Worm (Caenorhabditis elegans) whole organism, midembryonic: ENCODE measurements around the gene C26B9.6.

Source experiments
- T22C8.4 ChIP-seq: fragments of 200-800 bp; sonication (Bioruptor generic); IDR thresholded peaks from 2 replicates; pipeline ENCODE4 v1.3.6; 2022; ENCODE audit warnings: missing genetic modification characterization, missing compliant biosample characterization
- cog-1 ChIP-seq: sonication (generic microtip); optimal IDR thresholded peaks from 2 replicates; lab custom pipeline; 2016; ENCODE audit warnings: missing genetic modification characterization, missing compliant biosample characterization
- flt-1 ChIP-seq: fragments of 200-800 bp; sonication (Bioruptor generic); IDR thresholded peaks from 2 replicates; pipeline ENCODE4 v1.3.6; 2022; ENCODE audit warnings: missing genetic modification characterization, missing compliant biosample characterization
- klf-2 ChIP-seq: fragments of 200-800 bp; sonication (Bioruptor generic); conservative IDR thresholded peaks from 2 replicates; pipeline ENCODE4 v1.3.6; 2022; ENCODE audit warnings: missing genetic modification reagents, missing genetic modification characterization, missing compliant biosample characterization
- med-1 ChIP-seq: sonication (generic microtip); optimal IDR thresholded peaks from 2 replicates; lab custom pipeline; 2017; ENCODE audit warnings: missing genetic modification characterization, mild to moderate bottlenecking, missing compliant biosample characterization, antibody characterized with exemption, missing genetic modification reagents; ENCODE audit not compliant: insufficient read depth
- ref-1 ChIP-seq: fragments of 200-800 bp; sonication (Bioruptor generic); conservative IDR thresholded peaks from 2 replicates; pipeline ENCODE4 v1.3.6; 2022; ENCODE audit warnings: missing genetic modification reagents, missing genetic modification characterization, missing compliant biosample characterization
- tab-1 ChIP-seq: fragments of 200-800 bp; sonication (Bioruptor generic); IDR thresholded peaks from 2 replicates; pipeline ENCODE4 v1.3.6; 2022; ENCODE audit warnings: missing genetic modification characterization, missing compliant biosample characterization
- ztf-23 ChIP-seq: fragments of 200-800 bp; sonication (Bioruptor generic); IDR thresholded peaks from 2 replicates; pipeline ENCODE4 v1.3.6; 2022; ENCODE audit warnings: missing genetic modification reagents, missing genetic modification characterization, missing compliant biosample characterization
- ztf-29 ChIP-seq: fragments of 200-800 bp; sonication (Bioruptor generic); IDR thresholded peaks from 2 replicates; pipeline ENCODE4 v1.3.6; 2022; ENCODE audit warnings: missing genetic modification reagents, missing genetic modification characterization, missing compliant biosample characterization

The C26B9.6 gene

ce11 chrX:5342007-5342406 is 6.7 kb upstream of the C26B9.6 start, which contains the start of gene C26B9.7:
C26B9.7 (plus strand) TSS chrX:5342307.
- TF ChIP-seq klf-2 (no peak), tab-1 (GFP tag; lab: Robert Waterston, UW) (no peak), ztf-23 (GFP tag; lab: Robert Waterston, UW) (no peak), flt-1 (GFP tag; lab: Robert Waterston, UW) (no peak), ref-1 (GFP tag; lab: Robert Waterston, UW) (no peak), T22C8.4 (GFP tag; lab: Robert Waterston, UW) (no peak), cog-1 (no peak), med-1 (GFP tag; lab: Kevin White, UChicago) (no peak), ztf-29 (GFP tag; lab: Robert Waterston, UW) (no peak)

- no peak for TF ChIP-seq tab-1 (GFP tag; lab: Robert Waterston, UW)
- TF ChIP-seq klf-2 = no peak
- no peak for TF ChIP-seq ref-1 (GFP tag; lab: Robert Waterston, UW)
Observed at ce11 chrX:5339889-5340288, 4.6 kb upstream of the C26B9.6 start, which contains the start of gene C26B9.2. C26B9.2 (plus strand) TSS chrX:5340189.

- TF ChIP-seq klf-2 (no peak), med-1 (GFP tag; lab: Kevin White, UChicago) (no peak), ztf-29 (GFP tag; lab: Robert Waterston, UW) (no peak), cog-1 (no peak), T22C8.4 (GFP tag; lab: Robert Waterston, UW) (no peak), flt-1 (GFP tag; lab: Robert Waterston, UW) (no peak), tab-1 (GFP tag; lab: Robert Waterston, UW) (no peak), ref-1 (GFP tag; lab: Robert Waterston, UW) (no peak), ztf-23 (GFP tag; lab: Robert Waterston, UW) (no peak)
Observed at ce11 chrX:5339357-5339756, 4.1 kb upstream of the C26B9.6 start.

- no peak for TF ChIP-seq ztf-29 (GFP tag; lab: Robert Waterston, UW)
- no peak for TF ChIP-seq T22C8.4 (GFP tag; lab: Robert Waterston, UW)
- no peak for TF ChIP-seq cog-1
- no peak for TF ChIP-seq tab-1 (GFP tag; lab: Robert Waterston, UW)
- TF ChIP-seq flt-1 (GFP tag; lab: Robert Waterston, UW) = no peak
- no peak for TF ChIP-seq med-1 (GFP tag; lab: Kevin White, UChicago)
- no peak for TF ChIP-seq ref-1 (GFP tag; lab: Robert Waterston, UW)
- no peak for TF ChIP-seq klf-2
Observed at ce11 chrX:5337959-5338358, 2.7 kb upstream of the C26B9.6 start, which contains the start of gene C26B9.3. C26B9.3 (plus strand) TSS chrX:5338301.

ce11 chrX:5336498-5336897 is 1.2 kb upstream of the C26B9.6 start:
- TF ChIP-seq med-1 (GFP tag; lab: Kevin White, UChicago) = no peak
- no peak for TF ChIP-seq ztf-23 (GFP tag; lab: Robert Waterston, UW)
- TF ChIP-seq klf-2 = no peak
- peak; percentile 33; the same call in 1 of the 2 replicates for TF ChIP-seq ztf-29 (GFP tag; lab: Robert Waterston, UW)
- TF ChIP-seq flt-1 (GFP tag; lab: Robert Waterston, UW) = no peak
- TF ChIP-seq T22C8.4 (GFP tag; lab: Robert Waterston, UW) = no peak
- TF ChIP-seq cog-1 = peak; percentile 76
- no peak for TF ChIP-seq ref-1 (GFP tag; lab: Robert Waterston, UW)
- no peak for TF ChIP-seq tab-1 (GFP tag; lab: Robert Waterston, UW)

ce11 chrX:5330765-5331164 is 4.5 kb downstream of the C26B9.6 start:
- TF ChIP-seq ztf-29 (GFP tag; lab: Robert Waterston, UW) = no peak

ce11 chrX:5329236-5329635 is 6.0 kb downstream of the C26B9.6 start, which contains the start of gene C26B9.5:
C26B9.5 (plus strand) TSS chrX:5329479.
- TF ChIP-seq flt-1 (GFP tag; lab: Robert Waterston, UW) (no peak), ztf-29 (GFP tag; lab: Robert Waterston, UW) (no peak), cog-1 (no peak)

DNA sequence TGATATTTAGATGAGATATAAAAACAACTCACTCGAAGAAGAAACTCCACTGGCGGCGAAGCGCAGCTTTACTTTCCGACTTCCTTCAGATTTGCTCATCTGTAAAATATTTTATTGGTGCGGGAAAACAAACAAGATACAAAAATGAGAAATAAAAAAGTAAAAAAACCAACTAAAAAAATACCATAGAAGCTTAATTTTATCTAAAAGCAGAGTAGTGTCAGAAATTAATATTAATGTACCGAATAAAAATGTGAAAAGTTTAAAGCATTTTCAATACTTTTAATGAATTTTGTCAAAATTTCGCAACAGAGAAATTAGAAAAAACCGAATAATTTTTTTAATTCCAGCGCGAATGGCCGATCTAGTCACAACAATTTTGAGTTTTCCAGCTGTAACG is 12.0 kb downstream of the C26B9.6 start, which contains the start of gene sto-2:
Gene sto-2 (minus strand): TSS at position 101 of the 400 bp plus-strand sequence.
- TF ChIP-seq ztf-23 (GFP tag; lab: Robert Waterston, UW) = no peak
- TF ChIP-seq med-1 (GFP tag; lab: Kevin White, UChicago) = no peak
- TF ChIP-seq flt-1 (GFP tag; lab: Robert Waterston, UW) = no peak
- TF ChIP-seq T22C8.4 (GFP tag; lab: Robert Waterston, UW) = no peak
- no peak for TF ChIP-seq ztf-29 (GFP tag; lab: Robert Waterston, UW)
- TF ChIP-seq cog-1 = no peak
- no peak for TF ChIP-seq klf-2
- no peak for TF ChIP-seq tab-1 (GFP tag; lab: Robert Waterston, UW)

DNA sequence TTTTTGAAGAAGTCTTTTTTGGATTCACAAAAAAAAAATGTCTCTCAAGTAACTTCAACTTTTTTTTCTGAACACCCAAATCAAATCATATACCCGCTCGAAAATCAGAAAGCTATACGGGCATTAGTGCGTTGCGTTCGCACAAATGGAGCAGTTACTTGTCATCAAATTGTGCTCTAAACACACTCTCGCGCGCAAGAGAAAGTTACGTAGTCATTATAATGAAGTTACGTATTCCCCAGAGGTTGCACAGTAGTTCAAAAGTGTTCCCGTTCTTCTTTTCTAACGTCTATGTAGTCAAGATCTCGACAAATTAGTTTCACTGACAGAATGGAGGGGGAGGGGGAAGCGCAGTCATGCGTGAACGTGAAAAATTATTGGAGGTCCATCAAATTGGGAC is 13.7 kb downstream of the C26B9.6 start:
- TF ChIP-seq ref-1 (GFP tag; lab: Robert Waterston, UW) (no peak), T22C8.4 (GFP tag; lab: Robert Waterston, UW) (no peak), flt-1 (GFP tag; lab: Robert Waterston, UW) (no peak), ztf-29 (GFP tag; lab: Robert Waterston, UW) (no peak), klf-2 (no peak), ztf-23 (GFP tag; lab: Robert Waterston, UW) (no peak), tab-1 (GFP tag; lab: Robert Waterston, UW) (no peak), med-1 (GFP tag; lab: Kevin White, UChicago) (no peak), cog-1 (no peak)

DNA sequence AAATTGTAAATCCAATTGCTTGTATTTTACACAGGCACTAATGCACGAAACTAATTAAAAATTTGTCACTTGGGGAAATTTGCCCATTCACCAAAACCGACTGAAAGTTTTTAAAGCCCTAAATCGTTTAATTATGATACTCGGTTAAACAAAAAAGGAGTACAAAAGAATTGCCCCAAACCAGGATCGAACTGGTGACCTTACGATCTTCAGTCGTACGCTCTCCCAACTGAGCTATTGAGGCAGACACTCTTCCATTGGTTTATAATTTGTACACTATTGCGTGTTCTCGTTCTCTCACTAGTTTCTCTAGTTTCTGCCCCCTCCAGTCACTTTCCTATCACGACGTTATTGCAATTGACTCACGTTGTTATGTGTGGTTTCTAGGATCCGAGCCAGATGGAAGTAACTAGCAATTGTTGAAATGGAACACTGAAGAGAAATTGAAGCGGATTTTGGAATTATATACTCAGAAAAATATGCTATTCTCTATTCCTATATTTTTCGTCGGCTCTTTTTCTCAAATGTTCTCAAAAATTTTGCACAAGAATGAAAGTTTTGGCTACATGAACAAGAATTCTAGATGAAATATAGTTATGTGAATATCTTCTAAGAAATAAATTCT is 15.9 kb downstream of the C26B9.6 start:
- TF ChIP-seq cog-1 (peak; percentile 24), klf-2 (peak; percentile 37; the same call in 1 of the 2 replicates), tab-1 (GFP tag; lab: Robert Waterston, UW) (peak; percentile 89), med-1 (GFP tag; lab: Kevin White, UChicago) (peak; percentile 67), ztf-29 (GFP tag; lab: Robert Waterston, UW) (peak; percentile 72; the same call in 1 of the 2 replicates), ref-1 (GFP tag; lab: Robert Waterston, UW) (peak; percentile 73), flt-1 (GFP tag; lab: Robert Waterston, UW) (peak; percentile 94), ztf-23 (GFP tag; lab: Robert Waterston, UW) (peak; percentile 88), T22C8.4 (GFP tag; lab: Robert Waterston, UW) (peak; percentile 75)
